Worm (Caenorhabditis elegans): Measurements from ENCODE around the gene T13F2.4.

The T13F2.4 gene

DNA sequence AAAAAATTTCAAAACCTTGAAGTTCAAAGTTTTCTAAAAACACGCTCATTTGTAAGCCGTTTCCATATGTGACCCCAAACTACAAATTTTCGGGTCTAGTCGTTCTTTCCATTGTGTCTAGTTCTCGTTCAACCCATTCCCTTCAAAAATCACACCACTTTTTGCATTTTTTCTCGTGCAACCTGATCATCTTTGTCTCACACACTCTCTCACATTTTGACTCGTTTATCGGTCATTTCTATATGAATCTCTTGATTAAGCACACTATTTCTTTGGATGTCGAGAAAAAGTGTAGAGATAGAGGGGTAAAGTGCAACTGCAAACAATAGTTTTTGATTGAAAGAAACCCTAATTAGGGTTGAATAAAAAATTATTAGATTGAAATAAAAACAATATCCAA is 13.9 kb downstream of the T13F2.4 start (continued):
- TF ChIP-seq ceh-16 (tag; optimal IDR thresholded peaks at IDR 0.05), result no peak
- peak; percentile 88 for TF ChIP-seq sma-9 (GFP tag; optimal IDR thresholded peaks at IDR 0.05)
- no peak for TF ChIP-seq sma-9 (tag; optimal IDR thresholded peaks at IDR 0.05)
- no peak for TF ChIP-seq nhr-10 (tag; optimal IDR thresholded peaks at IDR 0.05)
- no peak for TF ChIP-seq ztf-4 (tag; optimal IDR thresholded peaks at IDR 0.05)
- no peak for TF ChIP-seq snpc-4 (tag; optimal IDR thresholded peaks at IDR 0.05)
- no peak for TF ChIP-seq elt-3 (tag; optimal IDR thresholded peaks at IDR 0.05)
- TF ChIP-seq zag-1 (tag; optimal IDR thresholded peaks at IDR 0.05), result no peak
- TF ChIP-seq nhr-237 (tag; optimal IDR thresholded peaks at IDR 0.05), result no peak
- no peak for TF ChIP-seq nhr-77 (tag; optimal IDR thresholded peaks at IDR 0.05)
- no peak for TF ChIP-seq mbf-1 (tag; optimal IDR thresholded peaks at IDR 0.05)
- TF ChIP-seq sem-4 (tag; optimal IDR thresholded peaks at IDR 0.05), result no peak
- TF ChIP-seq C34F6.9 (tag; optimal IDR thresholded peaks at IDR 0.05), result peak; percentile 58
- peak; percentile 85 for TF ChIP-seq fos-1 (tag; optimal IDR thresholded peaks at IDR 0.05)
- peak; percentile 22 for TF ChIP-seq egl-27 (tag; optimal IDR thresholded peaks at IDR 0.05)
- TF ChIP-seq crh-2 (tag; optimal IDR thresholded peaks at IDR 0.05), result peak; percentile 81
- peak; percentile 79 for TF ChIP-seq F13H6.1 (tag; optimal IDR thresholded peaks at IDR 0.05)

DNA sequence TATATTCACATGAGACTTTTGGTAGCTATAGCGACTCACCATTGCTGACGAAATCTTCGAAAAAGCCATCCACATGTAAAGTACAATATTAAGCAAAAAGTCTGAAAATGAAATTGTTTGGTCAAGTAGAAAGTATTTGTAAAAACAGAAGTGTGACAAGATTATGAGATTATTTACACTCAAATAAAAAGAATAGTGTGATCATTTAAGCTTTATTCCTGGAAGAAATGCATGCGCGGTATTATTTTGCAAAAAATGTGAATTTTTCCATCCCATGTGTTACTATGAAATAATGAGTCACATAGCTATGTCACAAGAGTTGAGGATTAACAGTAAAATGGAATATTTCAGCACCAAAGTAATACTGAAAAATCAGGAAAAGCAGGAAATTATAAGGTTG is 21.0 kb downstream of the T13F2.4 start, which contains the start of gene dct-15:
dct-15 (minus strand) TSS at position 101 of the 400 bp plus-strand sequence.
- no peak for TF ChIP-seq nhr-23 (tag; optimal IDR thresholded peaks at IDR 0.05)
- TF ChIP-seq mdl-1 (tag; optimal IDR thresholded peaks at IDR 0.05), result no peak
- no peak for TF ChIP-seq aly-2 (tag; optimal IDR thresholded peaks at IDR 0.05)
- TF ChIP-seq nhr-21 (tag; optimal IDR thresholded peaks at IDR 0.05), result no peak
- TF ChIP-seq ZK546.5 (tag; optimal IDR thresholded peaks at IDR 0.05), result no peak
- no peak for TF ChIP-seq lin-11 (tag; optimal IDR thresholded peaks at IDR 0.05)
- no peak for TF ChIP-seq skn-1 (tag; optimal IDR thresholded peaks at IDR 0.05)
- TF ChIP-seq ztf-1 (GFP tag; conservative IDR thresholded peaks at IDR 0.05), result no peak
- TF ChIP-seq nhr-12 (tag; optimal IDR thresholded peaks at IDR 0.05), result no peak
- TF ChIP-seq egl-27 (tag; optimal IDR thresholded peaks at IDR 0.05), result no peak
- TF ChIP-seq ztf-11 (tag; optimal IDR thresholded peaks at IDR 0.05), result no peak
- no peak for TF ChIP-seq ama-1 (optimal IDR thresholded peaks at IDR 0.05)
- no peak for TF ChIP-seq unc-62 (GFP tag; optimal IDR thresholded peaks at IDR 0.05)
- no peak for TF ChIP-seq mab-5 (tag; optimal IDR thresholded peaks at IDR 0.05)
- no peak for TF ChIP-seq nhr-10 (tag; optimal IDR thresholded peaks at IDR 0.05)

ce11 chrIV:9811487-9811886 is 21.9 kb downstream of the T13F2.4 start:
- TF ChIP-seq crh-2 (tag; optimal IDR thresholded peaks at IDR 0.05), result no peak

- TF ChIP-seq ZK546.5 (tag; optimal IDR thresholded peaks at IDR 0.05), result no peak
- no peak for TF ChIP-seq sma-9 (GFP tag; optimal IDR thresholded peaks at IDR 0.05)
- TF ChIP-seq sma-9 (tag; optimal IDR thresholded peaks at IDR 0.05), result no peak
- TF ChIP-seq egl-27 (tag; optimal IDR thresholded peaks at IDR 0.05), result no peak
- no peak for TF ChIP-seq blmp-1 (tag; optimal IDR thresholded peaks at IDR 0.05; ENCODE audit: insufficient read depth)
- no peak for TF ChIP-seq nhr-25 (tag; optimal IDR thresholded peaks at IDR 0.05)
- TF ChIP-seq skn-1 (tag; optimal IDR thresholded peaks at IDR 0.05), result no peak
- no peak for TF ChIP-seq ztf-11 (tag; optimal IDR thresholded peaks at IDR 0.05)
- no peak for TF ChIP-seq nhr-21 (tag; optimal IDR thresholded peaks at IDR 0.05)
- TF ChIP-seq zag-1 (tag; optimal IDR thresholded peaks at IDR 0.05), result no peak
- TF ChIP-seq lsy-2 (tag; optimal IDR thresholded peaks at IDR 0.05), result no peak
- TF ChIP-seq alr-1 (tag; optimal IDR thresholded peaks at IDR 0.05), result no peak
- no peak for TF ChIP-seq unc-55 (GFP tag; optimal IDR thresholded peaks at IDR 0.05)
- TF ChIP-seq nhr-77 (tag; optimal IDR thresholded peaks at IDR 0.05), result no peak
- TF ChIP-seq unc-39 (tag; optimal IDR thresholded peaks at IDR 0.05), result no peak
- TF ChIP-seq sem-4 (tag; optimal IDR thresholded peaks at IDR 0.05), result no peak
- TF ChIP-seq nhr-10 (tag; optimal IDR thresholded peaks at IDR 0.05), result no peak
- TF ChIP-seq fos-1 (tag; optimal IDR thresholded peaks at IDR 0.05), result no peak
- TF ChIP-seq elt-3 (tag; optimal IDR thresholded peaks at IDR 0.05), result no peak
- TF ChIP-seq nhr-12 (tag; optimal IDR thresholded peaks at IDR 0.05), result no peak
- TF ChIP-seq lin-39 (tag; optimal IDR thresholded peaks at IDR 0.05), result no peak
Measured at ce11 chrIV:9815432-9815831, 25.8 kb downstream of the T13F2.4 start, which contains the start of gene egl-20. Gene egl-20, minus strand, starts transcription at chrIV:9815532.
